Worm (Caenorhabditis elegans): Measurements from ENCODE around the gene hacd-1.
A peak's percentile ranks its signal among the peaks of the same experiment; 100 is the strongest.

The hacd-1 gene

ce11 chrV:1433419-1433765 is 26.8 kb upstream of the hacd-1 start:
- TF ChIP-seq rbr-2 (tag; optimal IDR thresholded peaks at IDR 0.05) (no peak), nhr-11 (tag; optimal IDR thresholded peaks at IDR 0.05) (no peak), F37D6.2 (tag; optimal IDR thresholded peaks at IDR 0.05) (no peak), mxl-3 (GFP tag; optimal IDR thresholded peaks at IDR 0.05) (no peak), nhr-6 (tag; optimal IDR thresholded peaks at IDR 0.05) (no peak), unc-39 (tag; optimal IDR thresholded peaks at IDR 0.05) (no peak), aly-2 (tag; optimal IDR thresholded peaks at IDR 0.05) (no peak), ZK337.2 (GFP tag; IDR thresholded peaks at IDR 0.05) (no peak), ctbp-1 (GFP tag; IDR thresholded peaks at IDR 0.05) (no peak), spr-1 (tag; optimal IDR thresholded peaks at IDR 0.05) (no peak), nhr-111 (GFP tag; optimal IDR thresholded peaks at IDR 0.05) (no peak), daf-12 (tag; optimal IDR thresholded peaks at IDR 0.05) (no peak), lin-38 (GFP tag; IDR thresholded peaks at IDR 0.05) (no peak)

ce11 chrV:1434398-1434797 is 25.8 kb upstream of the hacd-1 start:
- no peak for TF ChIP-seq duxl-1 (tag; optimal IDR thresholded peaks at IDR 0.05; ENCODE audit: poor library complexity)
- TF ChIP-seq aha-1 (tag), result peak; percentile 99
- no peak for TF ChIP-seq arid-1 (GFP tag; conservative IDR thresholded peaks at IDR 0.05)
- TF ChIP-seq cey-2 (tag; optimal IDR thresholded peaks at IDR 0.05; ENCODE audit: borderline replicate concordance, insufficient read depth), result no peak
- TF ChIP-seq set-16 (GFP tag; IDR thresholded peaks at IDR 0.05), result peak; percentile 80
- no peak for TF ChIP-seq nhr-10 (tag; optimal IDR thresholded peaks at IDR 0.05)
- no peak for TF ChIP-seq egl-27 (tag; optimal IDR thresholded peaks at IDR 0.05)
- TF ChIP-seq nhr-237 (tag; optimal IDR thresholded peaks at IDR 0.05), result no peak
- TF ChIP-seq F26F4.8 (GFP tag; conservative IDR thresholded peaks at IDR 0.05), result no peak

- TF ChIP-seq hlh-11 (tag; optimal IDR thresholded peaks at IDR 0.05) (no peak), dpl-1 (GFP tag; optimal IDR thresholded peaks at IDR 0.05) (no peak), fkh-10 (GFP tag; optimal IDR thresholded peaks at IDR 0.05) (no peak), mep-1 (tag; optimal IDR thresholded peaks at IDR 0.05) (no peak), D1046.2 (GFP tag; IDR thresholded peaks at IDR 0.05) (no peak), lin-1 (GFP tag; IDR thresholded peaks at IDR 0.05) (no peak), R02D3.7 (tag; optimal IDR thresholded peaks at IDR 0.05) (no peak), nhr-25 (tag; optimal IDR thresholded peaks at IDR 0.05; ENCODE audit: borderline replicate concordance, insufficient read depth) (no peak), F44E2.7 (GFP tag; IDR thresholded peaks at IDR 0.05) (no peak)
Measured at ce11 chrV:1435106-1435505, 25.1 kb upstream of the hacd-1 start.

ce11 chrV:1438205-1438604 is 22.0 kb upstream of the hacd-1 start:
- TF ChIP-seq nhr-237 (tag; optimal IDR thresholded peaks at IDR 0.05), result no peak
- TF ChIP-seq aha-1 (tag), result peak; percentile 84
- TF ChIP-seq hlh-30 (tag; optimal IDR thresholded peaks at IDR 0.05; ENCODE audit: insufficient read depth), result peak; percentile 6
- peak in 1 of 2 experiments; percentile 88 for TF ChIP-seq unc-62 (GFP tag; optimal IDR thresholded peaks at IDR 0.05 in 1 of 2)
- TF ChIP-seq unc-62 (tag; optimal IDR thresholded peaks at IDR 0.05), result no peak
- no peak for TF ChIP-seq mxl-3 (GFP tag; optimal IDR thresholded peaks at IDR 0.05)

- peak; percentile 16 for TF ChIP-seq cey-2 (tag; optimal IDR thresholded peaks at IDR 0.05; ENCODE audit: borderline replicate concordance, insufficient read depth)
- peak; percentile 17 for TF ChIP-seq hlh-11 (tag; optimal IDR thresholded peaks at IDR 0.05)
- peak; percentile 36 for TF ChIP-seq dmd-6 (GFP tag; IDR thresholded peaks at IDR 0.05)
- TF ChIP-seq nhr-28 (tag; optimal IDR thresholded peaks at IDR 0.05), result peak; percentile 68
- TF ChIP-seq nhr-111 (GFP tag; optimal IDR thresholded peaks at IDR 0.05), result no peak
- peak; percentile 11 for TF ChIP-seq aha-1 (tag)
- no peak for TF ChIP-seq Y105C5A.15 (GFP tag; IDR thresholded peaks at IDR 0.05)
- TF ChIP-seq unc-62 (GFP tag; optimal IDR thresholded peaks at IDR 0.05 in 1 of 2), result no peak
- no peak for TF ChIP-seq unc-62 (tag; optimal IDR thresholded peaks at IDR 0.05)
- TF ChIP-seq nhr-48 (tag; optimal IDR thresholded peaks at IDR 0.05), result peak; percentile 7
- TF ChIP-seq hlh-30 (tag; optimal IDR thresholded peaks at IDR 0.05; ENCODE audit: insufficient read depth), result peak; percentile 47
- peak in 1 of 2 experiments; percentile 19 for TF ChIP-seq mdl-1 (tag; optimal IDR thresholded peaks at IDR 0.05)
Measured at ce11 chrV:1438832-1439231, 21.3 kb upstream of the hacd-1 start, which contains the start of gene R09B5.11. R09B5.11 (plus strand) TSS chrV:1439205.

All from whole organism, L4 larva.